Fruit fly (Drosophila melanogaster): ENCODE measurements around the gene TwdlE.

The TwdlE gene

dm6 chr2L:7876520-7877232, 16.0 kb upstream of the TwdlE start:
- no peak for TF ChIP-seq CTCF (optimal IDR thresholded peaks at IDR 0.05)
- TF ChIP-seq CG8478 (optimal IDR thresholded peaks at IDR 0.05) = no peak

dm6 chr2L:7875676-7876075, 15.0 kb upstream of the TwdlE start:
- TF ChIP-seq CG8478 (optimal IDR thresholded peaks at IDR 0.05) = no peak
- TF ChIP-seq CTCF (optimal IDR thresholded peaks at IDR 0.05) = no peak

- TF ChIP-seq CTCF (optimal IDR thresholded peaks at IDR 0.05) (no peak), CG8478 (optimal IDR thresholded peaks at IDR 0.05) (no peak)
Observed at dm6 chr2L:7872680-7873079, 12.0 kb upstream of the TwdlE start.

dm6 chr2L:7871821-7872524, 11.3 kb upstream of the TwdlE start:
- TF ChIP-seq CTCF (optimal IDR thresholded peaks at IDR 0.05) (no peak), CG8478 (optimal IDR thresholded peaks at IDR 0.05) (no peak)

- TF ChIP-seq CG8478 (optimal IDR thresholded peaks at IDR 0.05) (no peak), CTCF (optimal IDR thresholded peaks at IDR 0.05) (no peak)
Observed at dm6 chr2L:7871332-7871731, 10.7 kb upstream of the TwdlE start, which contains the start of gene Proc. Proc (minus strand) TSS chr2L:7871432.

dm6 chr2L:7870212-7870611, 9.6 kb upstream of the TwdlE start:
- TF ChIP-seq CG8478 (optimal IDR thresholded peaks at IDR 0.05) = no peak
- TF ChIP-seq CTCF (optimal IDR thresholded peaks at IDR 0.05) = no peak

- TF ChIP-seq CG8478 (optimal IDR thresholded peaks at IDR 0.05) = no peak
- TF ChIP-seq CTCF (optimal IDR thresholded peaks at IDR 0.05) = no peak
Observed at dm6 chr2L:7868608-7869007, 8.0 kb upstream of the TwdlE start.

dm6 chr2L:7861733-7862132, 1.1 kb upstream of the TwdlE start:
- no peak for TF ChIP-seq CTCF (optimal IDR thresholded peaks at IDR 0.05)
- TF ChIP-seq CG8478 (optimal IDR thresholded peaks at IDR 0.05) = no peak

- TF ChIP-seq CTCF (optimal IDR thresholded peaks at IDR 0.05) = peak; percentile 93 to 94
Observed at dm6 chr2L:7856380-7857127, 4.1 kb downstream of the TwdlE start, which contains the start of gene lectin-28C. lectin-28C (plus strand) TSS chr2L:7857077.

dm6 chr2L:7855108-7855507, 5.5 kb downstream of the TwdlE start, which contains the start of gene CG14535:
CG14535 (minus strand) TSS chr2L:7855475.
- TF ChIP-seq CG8478 (optimal IDR thresholded peaks at IDR 0.05) (no peak), CTCF (optimal IDR thresholded peaks at IDR 0.05) (no peak)

- TF ChIP-seq CTCF (optimal IDR thresholded peaks at IDR 0.05) (no peak), CG8478 (optimal IDR thresholded peaks at IDR 0.05) (no peak)
Observed at dm6 chr2L:7851609-7852008, 9.0 kb downstream of the TwdlE start.

- TF ChIP-seq CTCF (optimal IDR thresholded peaks at IDR 0.05) (no peak), CG8478 (optimal IDR thresholded peaks at IDR 0.05) (no peak)
Observed at dm6 chr2L:7850406-7850805, 10.2 kb downstream of the TwdlE start.

- TF ChIP-seq CG8478 (optimal IDR thresholded peaks at IDR 0.05) = no peak
- no peak for TF ChIP-seq CTCF (optimal IDR thresholded peaks at IDR 0.05)
Observed at dm6 chr2L:7849472-7849871, 11.2 kb downstream of the TwdlE start.

dm6 chr2L:7841244-7841643, 19.4 kb downstream of the TwdlE start:
- TF ChIP-seq CG8478 (optimal IDR thresholded peaks at IDR 0.05) (no peak), CTCF (optimal IDR thresholded peaks at IDR 0.05) (no peak)

dm6 chr2L:7840152-7840551, 20.5 kb downstream of the TwdlE start, which contains the start of gene CG14537:
CG14537 (plus strand) TSS chr2L:7840452.
- TF ChIP-seq CTCF (optimal IDR thresholded peaks at IDR 0.05) = no peak
- no peak for TF ChIP-seq CG8478 (optimal IDR thresholded peaks at IDR 0.05)
